Fruit fly (Drosophila melanogaster) whole organism, wandering third instar larva: ENCODE results near the gene Atg18b.

ENCODE experiments used
- CG9705 ChIP-seq: fragments of 200-800 bp; sonication (Bioruptor generic); optimal IDR thresholded peaks from 2 replicates; lab custom pipeline; 2018; ENCODE audit warnings: missing biosample characterization, mild to moderate bottlenecking, missing genetic modification characterization
- GATAd ChIP-seq: sonication (Bioruptor generic); optimal IDR thresholded peaks from 2 replicates; lab custom pipeline; 2016; ENCODE audit warnings: missing biosample characterization, missing genetic modification characterization
- Hr78 ChIP-seq: fragments of >200 bp; optimal IDR thresholded peaks from 2 replicates; lab custom pipeline; 2017; ENCODE audit warnings: missing biosample characterization, missing genetic modification characterization
- ey ChIP-seq: fragments of 200-800 bp; sonication (Bioruptor generic); optimal IDR thresholded peaks from 2 replicates; lab custom pipeline; 2016; ENCODE audit warnings: missing biosample characterization, missing genetic modification characterization
- foxo ChIP-seq, 2 experiments: fragments of 200-800 bp; sonication (Bioruptor generic); optimal IDR thresholded peaks; 2 replicates in 1 of 2; 3 replicates in 1 of 2; lab custom pipeline; 2016 to 2017; ENCODE audit warnings: missing biosample characterization in 2 of 2, missing genetic modification characterization in 2 of 2
- h ChIP-seq: fragments of 200-800 bp; sonication (Bioruptor generic); optimal IDR thresholded peaks from 3 replicates; lab custom pipeline; 2016; ENCODE audit warnings: missing biosample characterization, mild to moderate bottlenecking, missing genetic modification characterization
- pan ChIP-seq: fragments of >200 bp; optimal IDR thresholded peaks from 2 replicates; lab custom pipeline; 2017
- psq ChIP-seq: fragments of 200-800 bp; sonication (Bioruptor generic); optimal IDR thresholded peaks from 3 replicates; lab custom pipeline; 2017; ENCODE audit warnings: missing biosample characterization, mild to moderate bottlenecking, missing genetic modification characterization, moderate library complexity
- rgr ChIP-seq: fragments of 200-800 bp; sonication (Bioruptor generic); optimal IDR thresholded peaks from 3 replicates; lab custom pipeline; 2016; ENCODE audit warnings: missing biosample characterization, mild to moderate bottlenecking, missing genetic modification characterization

DNA sequence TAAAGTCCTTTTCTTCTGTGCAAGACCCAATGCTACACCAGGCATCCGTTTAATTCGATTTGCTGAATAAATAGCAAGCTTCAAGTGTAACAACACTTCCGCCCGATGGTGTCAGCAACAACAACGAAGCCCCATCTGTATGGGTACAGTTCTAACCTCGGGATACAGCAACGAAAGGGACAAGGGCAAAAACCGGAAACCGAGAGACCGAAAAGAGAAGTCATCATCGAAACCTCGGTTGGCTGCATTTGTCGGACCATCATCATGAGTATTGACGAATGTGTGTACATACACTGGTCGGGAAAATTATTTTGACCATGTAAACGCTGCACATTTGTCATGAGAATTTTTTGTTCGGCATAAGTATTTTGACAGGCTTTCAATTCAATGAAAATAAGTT, 28.5 kb upstream of the Atg18b start:
- TF ChIP-seq GATAd (GFP tag; lab: Kevin White, UChicago) (no peak), CG9705 (no peak), pan (lab: Kevin White, UChicago) (no peak), rgr (GFP tag; lab: Kevin White, UChicago) (no peak), foxo (GFP tag; optimal IDR thresholded peaks at IDR 0.05; lab: Kevin White, UChicago) (no peak), Hr78 (GFP tag; lab: Kevin White, UChicago) (no peak), psq (GFP tag; lab: Kevin White, UChicago) (no peak), h (no peak), ey (GFP tag; lab: Kevin White, UChicago) (no peak)
